Fruit fly (Drosophila melanogaster) whole organism, embryonic: ENCODE results near the gene GlcAT-P.
A peak's percentile ranks its signal among the peaks of the same experiment; 100 is the strongest.

Experiments used
- Bgb ChIP-seq: fragments of 200-800 bp; sonication (Bioruptor generic); IDR thresholded peaks from 2 replicates; pipeline ENCODE4 v1.3.6; 2022; ENCODE audit warnings: missing biosample characterization, missing genetic modification characterization; ENCODE audit not compliant: partially characterized antibody
- CG1024 ChIP-seq: fragments of 200-800 bp; sonication (Bioruptor generic); IDR thresholded peaks from 2 replicates; pipeline ENCODE4 v1.3.6; 2022; ENCODE audit warnings: missing biosample characterization, missing genetic modification characterization
- CG10543 ChIP-seq: fragments of 200-800 bp; sonication (Bioruptor generic); optimal IDR thresholded peaks from 3 replicates; lab custom pipeline; 2017; ENCODE audit warnings: missing biosample characterization, mild to moderate bottlenecking, missing genetic modification characterization, moderate library complexity
- CG10565 ChIP-seq: fragments of 200-800 bp; sonication (Bioruptor generic); optimal IDR thresholded peaks from 3 replicates; lab custom pipeline; 2016; ENCODE audit warnings: missing biosample characterization, mild to moderate bottlenecking, missing genetic modification characterization
- CG12104 ChIP-seq: fragments of 200-800 bp; sonication (Bioruptor generic); optimal IDR thresholded peaks from 3 replicates; lab custom pipeline; 2016; ENCODE audit warnings: missing biosample characterization, missing genetic modification characterization
- CG13894 ChIP-seq: fragments of 200-800 bp; sonication (Bioruptor generic); optimal IDR thresholded peaks from 3 replicates; lab custom pipeline; 2018; ENCODE audit warnings: missing biosample characterization, mild to moderate bottlenecking, missing genetic modification characterization, moderate library complexity
- CG15514 ChIP-seq: fragments of 200-800 bp; sonication (Bioruptor generic); optimal IDR thresholded peaks from 3 replicates; lab custom pipeline; 2017; ENCODE audit warnings: missing biosample characterization, missing genetic modification characterization, mild to moderate bottlenecking, moderate library complexity, missing genetic modification reagents
- CG18599 ChIP-seq: fragments of 200-800 bp; sonication (Bioruptor generic); optimal IDR thresholded peaks from 3 replicates; lab custom pipeline; 2017; ENCODE audit warnings: missing biosample characterization, missing genetic modification characterization, mild to moderate bottlenecking, moderate library complexity, missing genetic modification reagents
- CG2129 ChIP-seq: fragments of 200-800 bp; sonication (Bioruptor generic); IDR thresholded peaks from 2 replicates; pipeline ENCODE4 v1.3.6; 2022; ENCODE audit warnings: missing biosample characterization, missing genetic modification characterization; ENCODE audit not compliant: partially characterized antibody
- CG32767 ChIP-seq: fragments of 200-800 bp; sonication (Bioruptor generic); IDR thresholded peaks from 2 replicates; pipeline ENCODE4 v1.3.6; 2022; ENCODE audit warnings: missing biosample characterization, missing genetic modification characterization
- CG3281 ChIP-seq: fragments of 200-800 bp; sonication (Bioruptor generic); optimal IDR thresholded peaks from 3 replicates; lab custom pipeline; 2017; ENCODE audit warnings: missing biosample characterization, mild to moderate bottlenecking, missing genetic modification characterization
- CG4282 ChIP-seq: fragments of 200-800 bp; sonication (Bioruptor generic); optimal IDR thresholded peaks from 2 replicates; lab custom pipeline; 2016; ENCODE audit warnings: missing biosample characterization, missing genetic modification characterization
- CG5953 ChIP-seq: fragments of 200-800 bp; sonication (Bioruptor generic); IDR thresholded peaks from 2 replicates; pipeline ENCODE4 v1.3.6; 2022; ENCODE audit warnings: missing biosample characterization, missing genetic modification characterization
- CG9817 ChIP-seq: fragments of 200-800 bp; sonication (Bioruptor generic); optimal IDR thresholded peaks from 2 replicates; lab custom pipeline; 2018; ENCODE audit warnings: missing biosample characterization, mild to moderate bottlenecking, missing genetic modification characterization, moderate library complexity
- CTCF ChIP-seq: fragments of 200-800 bp; sonication (Bioruptor generic); optimal IDR thresholded peaks from 2 replicates; lab custom pipeline; 2017; ENCODE audit warnings: missing biosample characterization, mild to moderate bottlenecking, missing genetic modification characterization, moderate library complexity
- Drgx ChIP-seq: fragments of 200-800 bp; sonication (Bioruptor generic); IDR thresholded peaks from 2 replicates; pipeline ENCODE4 v1.3.6; 2022; ENCODE audit warnings: missing biosample characterization, missing genetic modification characterization
- Fer1 ChIP-seq: fragments of 200-800 bp; sonication (Bioruptor generic); optimal IDR thresholded peaks from 2 replicates; lab custom pipeline; 2017; ENCODE audit warnings: missing biosample characterization, mild to moderate bottlenecking, missing genetic modification characterization
- Jarid2 ChIP-seq: fragments of 200-800 bp; sonication (Bioruptor generic); optimal IDR thresholded peaks from 3 replicates; lab custom pipeline; 2017; ENCODE audit warnings: mild to moderate bottlenecking, missing biosample characterization, missing genetic modification reagents, missing genetic modification characterization
- MTF-1 ChIP-seq: fragments of 200-800 bp; sonication (Bioruptor generic); optimal IDR thresholded peaks from 2 replicates; lab custom pipeline; 2018; ENCODE audit warnings: missing biosample characterization, mild to moderate bottlenecking, missing genetic modification characterization, borderline replicate concordance
- Myb ChIP-seq: fragments of 200-800 bp; sonication (Bioruptor generic); optimal IDR thresholded peaks from 2 replicates; lab custom pipeline; 2016; ENCODE audit warnings: missing biosample characterization, missing genetic modification characterization
- Optix ChIP-seq: fragments of 200-800 bp; sonication (Bioruptor generic); IDR thresholded peaks from 3 replicates; pipeline ENCODE4 v1.3.6; 2022; ENCODE audit warnings: missing biosample characterization, missing genetic modification characterization
- Scr ChIP-seq: fragments of 200-800 bp; sonication (Bioruptor generic); IDR thresholded peaks from 2 replicates; pipeline ENCODE4 v1.3.6; 2022; ENCODE audit warnings: missing biosample characterization, missing genetic modification characterization; ENCODE audit not compliant: partially characterized antibody
- Sin3A ChIP-seq: fragments of >200 bp; optimal IDR thresholded peaks from 2 replicates; lab custom pipeline; 2018
- TFAM ChIP-seq: fragments of 200-800 bp; sonication (Bioruptor generic); optimal IDR thresholded peaks from 2 replicates; lab custom pipeline; 2017; ENCODE audit warnings: missing biosample characterization, missing genetic modification characterization, inconsistent platforms
- bbx ChIP-seq: fragments of 200-800 bp; sonication (Bioruptor generic); IDR thresholded peaks from 2 replicates; pipeline ENCODE4 v1.3.6; 2022; ENCODE audit warnings: missing biosample characterization, missing genetic modification characterization; ENCODE audit not compliant: partially characterized antibody
- bcd ChIP-seq: fragments of 200-800 bp; sonication (Bioruptor generic); optimal IDR thresholded peaks from 2 replicates; lab custom pipeline; 2017; ENCODE audit warnings: missing biosample characterization, mild to moderate bottlenecking, missing genetic modification characterization
- br ChIP-seq: fragments of >200 bp; optimal IDR thresholded peaks from 2 replicates; lab custom pipeline; 2017
- bsh ChIP-seq, 2 experiments: fragments of 200-800 bp; sonication (Bioruptor generic); optimal IDR thresholded peaks; 2 replicates each; lab custom pipeline; 2017 to 2018; ENCODE audit warnings: mild to moderate bottlenecking in 2 of 2, missing biosample characterization in 2 of 2, missing genetic modification characterization in 2 of 2, moderate library complexity in 1 of 2
- caup ChIP-seq: fragments of 200-800 bp; sonication (Bioruptor generic); optimal IDR thresholded peaks from 3 replicates; lab custom pipeline; 2017; ENCODE audit warnings: missing biosample characterization, mild to moderate bottlenecking, missing genetic modification characterization, moderate library complexity; ENCODE audit not compliant: severe bottlenecking
- chif ChIP-seq, 2 experiments: fragments of 200-800 bp; sonication (Bioruptor generic); optimal IDR thresholded peaks; 3 replicates each; lab custom pipeline; 2016; ENCODE audit warnings: missing biosample characterization in 2 of 2, missing genetic modification characterization in 2 of 2
- crol ChIP-seq: fragments of 200-800 bp; sonication (Bioruptor generic); IDR thresholded peaks from 2 replicates; pipeline ENCODE4 v1.3.6; 2022; ENCODE audit warnings: missing biosample characterization, missing genetic modification characterization
- danr ChIP-seq: fragments of 200-800 bp; sonication (Bioruptor generic); IDR thresholded peaks from 2 replicates; pipeline ENCODE4 v1.3.6; 2022; ENCODE audit warnings: missing biosample characterization, missing genetic modification characterization
- eve ChIP-seq, 2 experiments: fragments of >200 bp; optimal IDR thresholded peaks; 2 replicates each; lab custom pipeline; 2017; ENCODE audit warnings: missing biosample characterization in 2 of 2, missing genetic modification characterization in 2 of 2
- insv ChIP-seq, 2 experiments: fragments of 200-800 bp; sonication (Bioruptor generic); optimal IDR thresholded peaks; 3 replicates each; lab custom pipeline; 2016 to 2018; ENCODE audit warnings: missing biosample characterization in 2 of 2, missing genetic modification characterization in 2 of 2
- kah ChIP-seq: fragments of 200-800 bp; sonication (Bioruptor generic); optimal IDR thresholded peaks from 2 replicates; lab custom pipeline; 2018; ENCODE audit warnings: missing biosample characterization, mild to moderate bottlenecking, missing genetic modification characterization
- lab ChIP-seq: fragments of 200-800 bp; sonication (Bioruptor generic); optimal IDR thresholded peaks from 3 replicates; lab custom pipeline; 2017; ENCODE audit warnings: missing biosample characterization, missing genetic modification characterization, mild to moderate bottlenecking, moderate library complexity, missing genetic modification reagents
- mld ChIP-seq: fragments of 200-800 bp; sonication (Bioruptor generic); IDR thresholded peaks from 3 replicates; pipeline ENCODE4 v1.3.6; 2022; ENCODE audit warnings: missing biosample characterization, missing genetic modification characterization; ENCODE audit not compliant: partially characterized antibody
- onecut ChIP-seq: fragments of 200-800 bp; sonication (Bioruptor generic); IDR thresholded peaks from 2 replicates; pipeline ENCODE4 v1.3.6; 2022; ENCODE audit warnings: missing biosample characterization, missing genetic modification characterization
- peb ChIP-seq: fragments of 200-800 bp; sonication (Bioruptor generic); IDR thresholded peaks from 2 replicates; pipeline ENCODE4 v1.3.6; 2022; ENCODE audit warnings: missing biosample characterization, missing genetic modification characterization
- psq ChIP-seq: fragments of 200-800 bp; sonication (Bioruptor generic); optimal IDR thresholded peaks from 2 replicates; lab custom pipeline; 2017; ENCODE audit warnings: missing biosample characterization, missing genetic modification characterization
- ranshi ChIP-seq: fragments of 200-800 bp; sonication (Bioruptor generic); IDR thresholded peaks from 2 replicates; pipeline ENCODE4 v1.3.6; 2022; ENCODE audit warnings: missing biosample characterization, missing genetic modification characterization
- row ChIP-seq: fragments of 200-800 bp; sonication (Bioruptor generic); IDR thresholded peaks from 3 replicates; pipeline ENCODE4 v1.3.6; 2022; ENCODE audit warnings: missing biosample characterization, missing genetic modification characterization
- sc ChIP-seq, 3 experiments: fragments of >200 bp in 2 of 3; fragments of 200-800 bp in 1 of 3; sonication (Bioruptor generic) in 1 of 3; optimal IDR thresholded peaks; 2 replicates in 2 of 3; 3 replicates in 1 of 3; lab custom pipeline; 2017; ENCODE audit warnings: mild to moderate bottlenecking in 1 of 3, missing biosample characterization in 1 of 3, missing genetic modification characterization in 1 of 3, missing genetic modification reagents in 1 of 3
- sqz ChIP-seq: fragments of 200-800 bp; sonication (Bioruptor generic); optimal IDR thresholded peaks from 3 replicates; lab custom pipeline; 2018; ENCODE audit warnings: missing biosample characterization, mild to moderate bottlenecking, missing genetic modification characterization
- tgo ChIP-seq: fragments of 200-800 bp; sonication (Bioruptor generic); IDR thresholded peaks from 3 replicates; pipeline ENCODE4 v1.3.6; 2022; ENCODE audit warnings: missing biosample characterization, missing genetic modification characterization
- tio ChIP-seq: fragments of 200-800 bp; sonication (Bioruptor generic); optimal IDR thresholded peaks from 2 replicates; lab custom pipeline; 2017; ENCODE audit warnings: missing biosample characterization, missing genetic modification characterization, inconsistent platforms
- tna ChIP-seq: fragments of 200-800 bp; sonication (Bioruptor generic); IDR thresholded peaks from 2 replicates; pipeline ENCODE4 v1.3.6; 2022; ENCODE audit warnings: missing biosample characterization, missing genetic modification characterization; ENCODE audit not compliant: partially characterized antibody

Gene GlcAT-P

DNA sequence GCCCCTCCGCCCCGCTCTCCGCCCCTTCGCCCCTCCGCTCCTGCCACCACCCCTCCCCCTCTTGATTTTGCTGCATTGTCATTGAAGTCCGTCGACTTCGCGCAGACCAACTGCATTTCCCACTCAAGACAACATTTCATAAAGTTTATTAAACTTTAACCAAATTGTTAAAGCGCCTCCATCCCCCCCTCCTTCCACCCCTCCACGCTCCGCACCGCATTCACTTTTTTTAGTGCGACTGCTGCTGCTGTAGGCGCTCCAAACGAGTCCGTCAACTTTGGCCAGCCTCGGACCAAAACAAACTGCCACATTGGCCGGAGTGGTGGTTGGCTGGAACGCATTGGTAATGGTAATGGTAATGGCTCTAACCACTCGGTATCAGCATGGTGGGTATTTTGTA lies 58.5 kb downstream of the GlcAT-P start:
- 0 out of 2 replicates have a peak, but pooled peaks have one; percentile 17 for TF ChIP-seq bbx (GFP tag; lab: Robert Waterston, UW)
- TF ChIP-seq br (lab: Kevin White, UChicago) = no peak
- TF ChIP-seq crol (GFP tag; lab: Robert Waterston, UW) = peak; percentile 78
- 0 out of 2 replicates have a peak, but pooled peaks have one; percentile 17 for TF ChIP-seq Drgx (GFP tag; lab: Robert Waterston, UW)
- TF ChIP-seq, all 482 proteins: peak for 3

DNA sequence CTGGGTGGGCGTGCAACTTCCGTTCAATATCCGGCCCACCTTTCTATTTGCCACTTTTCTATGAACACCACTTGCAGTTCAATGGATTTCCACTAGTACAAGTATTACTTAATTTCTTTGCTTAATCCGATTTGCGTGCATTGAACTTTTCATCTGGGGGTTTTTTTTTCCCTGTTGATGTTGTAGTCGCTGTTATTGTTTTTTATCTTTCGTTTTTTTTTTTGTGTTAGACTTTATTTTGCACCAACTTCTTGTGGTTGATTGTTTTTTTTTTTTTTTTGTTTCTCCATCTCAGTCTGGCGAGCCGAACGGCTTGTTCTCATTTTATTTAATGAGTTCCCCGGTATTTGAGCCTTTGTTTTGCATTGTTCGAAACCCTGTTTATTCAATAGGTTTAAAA lies 61.0 kb downstream of the GlcAT-P start:
- TF ChIP-seq insv (GFP tag; optimal IDR thresholded peaks at IDR 0.05; lab: Kevin White, UChicago) (no peak), eve (GFP tag; optimal IDR thresholded peaks at IDR 0.05; lab: Kevin White, UChicago) (peak in 1 of 2 experiments; percentile 62), bsh (GFP tag; optimal IDR thresholded peaks at IDR 0.05; lab: Kevin White, UChicago) (peak in 1 of 2 experiments; percentile 2)

DNA sequence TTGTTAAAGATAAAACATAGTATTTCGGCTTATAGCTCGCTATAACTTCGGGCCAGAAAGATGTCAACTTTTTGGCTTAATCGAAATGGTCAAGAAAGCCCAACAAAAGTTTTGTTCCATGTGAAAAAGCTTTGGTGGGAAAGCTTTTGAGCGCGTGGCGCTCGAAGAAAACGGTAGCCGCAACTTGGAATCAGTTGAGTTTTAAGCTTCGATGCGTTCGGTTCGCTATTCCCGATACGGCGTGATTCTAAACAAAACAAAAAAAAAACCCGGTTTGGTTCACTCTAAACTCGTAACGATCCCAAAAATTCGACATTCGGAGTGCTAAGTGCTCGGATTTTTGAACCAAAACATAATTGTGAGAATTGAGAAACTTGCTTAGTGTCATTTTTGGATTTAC lies 61.5 kb downstream of the GlcAT-P start, which contains the start of gene IRSp53:
Gene IRSp53 (plus strand): TSS at position 204 of the 400 bp plus-strand sequence.
- TF ChIP-seq sqz (GFP tag; lab: Kevin White, UChicago) (peak; percentile 37), CG18599 (GFP tag; lab: Kevin White, UChicago) (no peak), CG10565 (no peak), CG9817 (tag; lab: Kevin White, UChicago) (no peak), bcd (no peak), ranshi (GFP tag; lab: Robert Waterston, UW) (no peak), peb (GFP tag; lab: Robert Waterston, UW) (no peak), Fer1 (GFP tag; lab: Kevin White, UChicago) (no peak), row (GFP tag; lab: Robert Waterston, UW) (no peak), sc (optimal IDR thresholded peaks at IDR 0.05; lab: Kevin White, UChicago) (no peak), sc (GFP tag; optimal IDR thresholded peaks at IDR 0.05; lab: Kevin White, UChicago) (no peak), psq (no peak), CG32767 (GFP tag; lab: Robert Waterston, UW) (no peak), tna (peak; percentile 38; the same call in 1 of the 2 replicates), CG1024 (GFP tag; lab: Robert Waterston, UW) (no peak), Myb (GFP tag; lab: Kevin White, UChicago) (no peak), CTCF (GFP tag; lab: Kevin White, UChicago) (peak; percentile 77), Optix (GFP tag; lab: Robert Waterston, UW) (no peak), lab (GFP tag; lab: Kevin White, UChicago) (no peak), MTF-1 (GFP tag; lab: Kevin White, UChicago) (no peak), CG4282 (GFP tag; lab: Kevin White, UChicago) (no peak), CG10543 (GFP tag; lab: Kevin White, UChicago) (no peak), CG3281 (no peak), CG15514 (GFP tag; lab: Kevin White, UChicago) (peak; percentile 61), TFAM (no peak), tgo (GFP tag; lab: Robert Waterston, UW) (no peak), kah (GFP tag; lab: Kevin White, UChicago) (no peak), CG5953 (no peak), Scr (no peak), Jarid2 (GFP tag; lab: Kevin White, UChicago) (peak; percentile 79), mld (GFP tag; lab: Robert Waterston, UW) (no peak), danr (GFP tag; lab: Robert Waterston, UW) (no peak), Sin3A (lab: Kevin White, UChicago) (no peak), Bgb (GFP tag; lab: Robert Waterston, UW) (0 out of 2 replicates have a peak, but pooled peaks have one; percentile 17), tio (GFP tag; lab: Kevin White, UChicago) (no peak), chif (GFP tag; optimal IDR thresholded peaks at IDR 0.05; lab: Kevin White, UChicago) (no peak), onecut (no peak), caup (GFP tag; lab: Kevin White, UChicago) (peak; percentile 11), CG12104 (GFP tag; lab: Kevin White, UChicago) (no peak), CG13894 (tag; lab: Kevin White, UChicago) (no peak), CG2129 (GFP tag; lab: Robert Waterston, UW) (no peak), Drgx (GFP tag; lab: Robert Waterston, UW) (0 out of 2 replicates have a peak, but pooled peaks have one; percentile 5)
